Worm (Caenorhabditis elegans) whole organism, late embryonic: Measurements from ENCODE around the gene urm-1.
A peak's percentile ranks its signal among the peaks of the same experiment; 100 is the strongest.

ENCODE experiments used
- F13H6.1 ChIP-seq: sonication (generic microtip); optimal IDR thresholded peaks from 2 replicates; lab custom pipeline; 2016; ENCODE audit warnings: missing genetic modification characterization, missing compliant biosample characterization
- K02D7.2 ChIP-seq: sonication (generic microtip); optimal IDR thresholded peaks from 2 replicates; lab custom pipeline; 2017; ENCODE audit warnings: mild to moderate bottlenecking, missing genetic modification characterization, missing compliant biosample characterization
- K09A11.1 ChIP-seq: sonication (generic microtip); optimal IDR thresholded peaks from 2 replicates; lab custom pipeline; 2017; ENCODE audit warnings: antibody characterized with exemption, mild to moderate bottlenecking, missing genetic modification characterization, missing compliant biosample characterization; ENCODE audit not compliant: insufficient read depth
- T23F11.4 ChIP-seq: fragments of 200-800 bp; sonication (Bioruptor generic); optimal IDR thresholded peaks from 2 replicates; lab custom pipeline; 2018; ENCODE audit warnings: mild to moderate bottlenecking, missing genetic modification characterization, missing compliant biosample characterization
- Y22D7AL.16 ChIP-seq: sonication (generic microtip); optimal IDR thresholded peaks from 2 replicates; lab custom pipeline; 2016; ENCODE audit warnings: missing genetic modification characterization, missing compliant biosample characterization
- ahr-1 ChIP-seq: sonication (generic microtip); optimal IDR thresholded peaks from 2 replicates; lab custom pipeline; 2016; ENCODE audit warnings: missing genetic modification characterization, missing compliant biosample characterization
- ama-1 ChIP-seq: fragments of 150-350 bp; optimal IDR thresholded peaks from 2 replicates; lab custom pipeline; 2014
- ceh-14 ChIP-seq: sonication (generic microtip); optimal IDR thresholded peaks from 2 replicates; lab custom pipeline; 2016; ENCODE audit warnings: missing genotype, missing genetic modification characterization, missing compliant biosample characterization
- ceh-18 ChIP-seq: sonication (generic microtip); optimal IDR thresholded peaks from 2 replicates; lab custom pipeline; 2016; ENCODE audit warnings: missing genetic modification characterization, missing compliant biosample characterization
- ceh-22 ChIP-seq: sonication (generic microtip); optimal IDR thresholded peaks from 2 replicates; lab custom pipeline; 2017; ENCODE audit warnings: missing biosample characterization, missing genetic modification characterization
- ceh-30 ChIP-seq: fragments of 150-350 bp; optimal IDR thresholded peaks from 2 replicates; lab custom pipeline; 2014; ENCODE audit warnings: missing biosample characterization, missing genetic modification characterization
- ceh-31 ChIP-seq: sonication (generic microtip); optimal IDR thresholded peaks from 2 replicates; lab custom pipeline; 2016; ENCODE audit warnings: missing genetic modification characterization, missing compliant biosample characterization
- ceh-34 ChIP-seq: sonication (generic microtip); optimal IDR thresholded peaks from 2 replicates; lab custom pipeline; 2016; ENCODE audit warnings: mild to moderate bottlenecking, missing genetic modification characterization, missing compliant biosample characterization
- ceh-45 ChIP-seq: fragments of 200-800 bp; sonication (Bioruptor generic); IDR thresholded peaks from 2 replicates; pipeline ENCODE4 v1.3.6; 2022; ENCODE audit warnings: missing genetic modification reagents, missing genetic modification characterization, missing compliant biosample characterization
- ceh-48 ChIP-seq: sonication (generic microtip); optimal IDR thresholded peaks from 2 replicates; lab custom pipeline; 2016; ENCODE audit warnings: missing genetic modification characterization, inconsistent platforms, missing compliant biosample characterization
- ceh-6 ChIP-seq: fragments of 200-800 bp; sonication (Bioruptor generic); optimal IDR thresholded peaks from 2 replicates; lab custom pipeline; 2018; ENCODE audit warnings: mild to moderate bottlenecking, missing genetic modification characterization, missing compliant biosample characterization
- ceh-9 ChIP-seq: sonication (generic microtip); optimal IDR thresholded peaks from 2 replicates; lab custom pipeline; 2016; ENCODE audit warnings: mild to moderate bottlenecking, missing genetic modification characterization, inconsistent platforms, missing compliant biosample characterization
- che-1 ChIP-seq: sonication (generic microtip); optimal IDR thresholded peaks from 2 replicates; lab custom pipeline; 2016; ENCODE audit warnings: mild to moderate bottlenecking, missing genetic modification characterization, missing compliant biosample characterization
- dmd-4 ChIP-seq: sonication (generic microtip); optimal IDR thresholded peaks from 2 replicates; lab custom pipeline; 2016; ENCODE audit warnings: borderline replicate concordance, missing genetic modification characterization, missing compliant biosample characterization
- elt-4 ChIP-seq: sonication (generic microtip); optimal IDR thresholded peaks from 2 replicates; lab custom pipeline; 2016; ENCODE audit warnings: missing genetic modification characterization, missing compliant biosample characterization
- eyg-1 ChIP-seq: sonication (generic microtip); optimal IDR thresholded peaks from 2 replicates; lab custom pipeline; 2016; ENCODE audit warnings: missing genotype, missing genetic modification characterization, missing compliant biosample characterization
- fkh-10 ChIP-seq: fragments of 150-350 bp; optimal IDR thresholded peaks from 2 replicates; lab custom pipeline; 2014; ENCODE audit warnings: missing biosample characterization, missing genetic modification reagents, missing genetic modification characterization
- fkh-6 ChIP-seq: sonication (generic microtip); optimal IDR thresholded peaks from 2 replicates; lab custom pipeline; 2016; ENCODE audit warnings: missing genetic modification characterization, missing compliant biosample characterization
- hlh-13 ChIP-seq: fragments of 200-800 bp; sonication (Bioruptor generic); optimal IDR thresholded peaks from 2 replicates; lab custom pipeline; 2018; ENCODE audit warnings: mild to moderate bottlenecking, missing genetic modification characterization, missing compliant biosample characterization
- hlh-15 ChIP-seq: sonication (generic microtip); optimal IDR thresholded peaks from 2 replicates; lab custom pipeline; 2016; ENCODE audit warnings: missing genetic modification characterization, missing compliant biosample characterization
- hlh-30 ChIP-seq: sonication (generic microtip); optimal IDR thresholded peaks from 2 replicates; lab custom pipeline; 2017; ENCODE audit warnings: antibody characterized with exemption, missing genetic modification characterization, missing compliant biosample characterization; ENCODE audit not compliant: insufficient read depth
- hlh-6 ChIP-seq: sonication (generic microtip); optimal IDR thresholded peaks from 2 replicates; lab custom pipeline; 2016; ENCODE audit warnings: missing genotype, missing genetic modification characterization, missing compliant biosample characterization
- hlh-8 ChIP-seq: sonication (generic microtip); optimal IDR thresholded peaks from 2 replicates; lab custom pipeline; 2016; ENCODE audit warnings: missing genotype, missing genetic modification characterization, missing compliant biosample characterization
- lim-6 ChIP-seq: sonication (generic microtip); optimal IDR thresholded peaks from 2 replicates; lab custom pipeline; 2016; ENCODE audit warnings: missing genetic modification characterization, missing compliant biosample characterization
- lin-11 ChIP-seq: fragments of 200-800 bp; sonication (Bioruptor generic); optimal IDR thresholded peaks from 2 replicates; lab custom pipeline; 2018; ENCODE audit warnings: mild to moderate bottlenecking, missing genetic modification characterization, missing compliant biosample characterization
- madf-2 ChIP-seq: sonication (generic microtip); optimal IDR thresholded peaks from 2 replicates; lab custom pipeline; 2017; ENCODE audit warnings: missing genetic modification characterization, missing compliant biosample characterization
- nfya-1 ChIP-seq: sonication (generic microtip); optimal IDR thresholded peaks from 2 replicates; lab custom pipeline; 2017; ENCODE audit warnings: missing genetic modification characterization, mild to moderate bottlenecking, missing compliant biosample characterization, antibody characterized with exemption, moderate library complexity
- nhr-11 ChIP-seq: fragments of 150-350 bp; optimal IDR thresholded peaks from 2 replicates; lab custom pipeline; 2014; ENCODE audit warnings: missing biosample characterization, missing genetic modification characterization
- nhr-232 ChIP-seq: sonication (generic microtip); optimal IDR thresholded peaks from 2 replicates; lab custom pipeline; 2016; ENCODE audit warnings: missing genetic modification characterization, missing compliant biosample characterization
- npax-4 ChIP-seq: sonication (generic microtip); optimal IDR thresholded peaks from 2 replicates; lab custom pipeline; 2016; ENCODE audit warnings: missing genetic modification characterization, missing compliant biosample characterization
- pag-3 ChIP-seq: sonication (generic microtip); optimal IDR thresholded peaks from 2 replicates; lab custom pipeline; 2016; ENCODE audit warnings: missing compliant biosample characterization, missing genetic modification characterization, borderline replicate concordance
- pat-9 ChIP-seq: fragments of 200-800 bp; sonication (Bioruptor generic); optimal IDR thresholded peaks from 2 replicates; lab custom pipeline; 2018; ENCODE audit warnings: mild to moderate bottlenecking, missing genetic modification characterization, moderate library complexity, missing compliant biosample characterization
- pax-1 ChIP-seq: fragments of 150-350 bp; optimal IDR thresholded peaks from 2 replicates; lab custom pipeline; 2014; ENCODE audit warnings: missing biosample characterization, missing genetic modification characterization
- pros-1 ChIP-seq: fragments of 150-350 bp; optimal IDR thresholded peaks from 2 replicates; lab custom pipeline; 2014; ENCODE audit warnings: missing biosample characterization, missing genetic modification reagents, missing genetic modification characterization
- ref-2 ChIP-seq: sonication (generic microtip); optimal IDR thresholded peaks from 2 replicates; lab custom pipeline; 2016; ENCODE audit warnings: missing genetic modification characterization, missing compliant biosample characterization
- rnt-1 ChIP-seq: sonication (generic microtip); optimal IDR thresholded peaks from 2 replicates; lab custom pipeline; 2016; ENCODE audit warnings: missing genetic modification characterization, missing compliant biosample characterization
- tbx-2 ChIP-seq: sonication (generic microtip); optimal IDR thresholded peaks from 2 replicates; lab custom pipeline; 2016; ENCODE audit warnings: missing genetic modification characterization, missing compliant biosample characterization
- tbx-7 ChIP-seq: sonication (generic microtip); optimal IDR thresholded peaks from 2 replicates; lab custom pipeline; 2016; ENCODE audit warnings: missing genotype, missing genetic modification characterization, missing compliant biosample characterization
- ttx-3 ChIP-seq: sonication (generic microtip); optimal IDR thresholded peaks from 2 replicates; lab custom pipeline; 2016; ENCODE audit warnings: missing genetic modification reagents, missing genetic modification characterization, missing compliant biosample characterization
- unc-3 ChIP-seq, 2 experiments: fragments of 200-800 bp in 1 of 2; sonication (Bioruptor generic) in 1 of 2; sonication (generic microtip) in 1 of 2; conservative IDR thresholded peaks in 1 of 2; optimal IDR thresholded peaks in 1 of 2; 2 replicates each; pipeline versions ENCODE4 v1.3.6 to Lab custom; 2016 to 2022; ENCODE audit warnings: missing compliant biosample characterization in 2 of 2, missing genetic modification characterization in 2 of 2, missing genetic modification reagents in 1 of 2
- unc-42 ChIP-seq: sonication (generic microtip); optimal IDR thresholded peaks from 2 replicates; lab custom pipeline; 2016; ENCODE audit warnings: missing genotype, missing genetic modification characterization, missing compliant biosample characterization
- unc-86 ChIP-seq: sonication (generic microtip); optimal IDR thresholded peaks from 2 replicates; lab custom pipeline; 2016; ENCODE audit warnings: missing genetic modification characterization, missing compliant biosample characterization
- ztf-16 ChIP-seq: sonication (generic microtip); optimal IDR thresholded peaks from 2 replicates; lab custom pipeline; 2017; ENCODE audit warnings: missing genetic modification characterization, missing compliant biosample characterization

urm-1 gene

ce11 chrIII:10505182-10505581, at the start of gene urm-1, which contains the start of gene taf-11.3:
Gene urm-1 (plus strand): TSS chrIII:10505480.
Gene taf-11.3 (minus strand): TSS chrIII:10505250.
- TF ChIP-seq elt-4 (tag; lab: Kevin White, UChicago) (no peak), fkh-10 (no peak), unc-42 (tag; lab: Kevin White, UChicago) (peak; percentile 35), hlh-15 (tag; lab: Kevin White, UChicago) (no peak), pros-1 (tag; lab: Kevin White, UChicago) (no peak), nhr-11 (tag; lab: Kevin White, UChicago) (no peak), ttx-3 (tag; lab: Kevin White, UChicago) (no peak), tbx-2 (no peak), ceh-31 (peak; percentile 28), hlh-30 (tag; lab: Kevin White, UChicago) (no peak), unc-3 (GFP tag; conservative IDR thresholded peaks at IDR 0.05; lab: Robert Waterston, UW) (no peak), unc-3 (tag; optimal IDR thresholded peaks at IDR 0.05; lab: Kevin White, UChicago) (no peak), nfya-1 (tag; lab: Kevin White, UChicago) (peak; percentile 56), pax-1 (peak; percentile 41)

- no peak for TF ChIP-seq ceh-9 (tag; lab: Kevin White, UChicago)
- no peak for TF ChIP-seq hlh-13
- no peak for TF ChIP-seq elt-4 (tag; lab: Kevin White, UChicago)
- TF ChIP-seq tbx-2 = peak; percentile 97
- no peak for TF ChIP-seq madf-2 (tag; lab: Kevin White, UChicago)
- TF ChIP-seq npax-4 (tag; lab: Kevin White, UChicago) = no peak
- peak; percentile 28 for TF ChIP-seq dmd-4 (tag; lab: Kevin White, UChicago)
- peak; percentile 22 for TF ChIP-seq F13H6.1 (tag; lab: Kevin White, UChicago)
- TF ChIP-seq ceh-14 (tag; lab: Kevin White, UChicago) = peak; percentile 78
- no peak for TF ChIP-seq T23F11.4 (GFP tag; lab: Kevin White, UChicago)
- no peak for TF ChIP-seq pag-3 (tag; lab: Kevin White, UChicago)
- TF ChIP-seq ama-1 (lab: Kevin White, UChicago) = no peak
- TF ChIP-seq eyg-1 = no peak
- peak; percentile 42 for TF ChIP-seq hlh-8 (tag; lab: Kevin White, UChicago)
- TF ChIP-seq pax-1 = peak; percentile 47
- no peak for TF ChIP-seq lin-11 (tag; lab: Kevin White, UChicago)
- no peak for TF ChIP-seq K02D7.2 (tag; lab: Kevin White, UChicago)
- no peak for TF ChIP-seq pat-9 (tag; lab: Kevin White, UChicago)
- TF ChIP-seq hlh-6 (tag; lab: Kevin White, UChicago) = no peak
- TF ChIP-seq unc-3 (GFP tag; conservative IDR thresholded peaks at IDR 0.05; lab: Robert Waterston, UW) = peak; percentile 44; the same call in 1 of the 2 replicates
- TF ChIP-seq unc-3 (tag; optimal IDR thresholded peaks at IDR 0.05; lab: Kevin White, UChicago) = no peak
- TF ChIP-seq ztf-16 (tag; lab: Kevin White, UChicago) = peak; percentile 42
- TF ChIP-seq nhr-232 (tag; lab: Kevin White, UChicago) = no peak
- no peak for TF ChIP-seq ceh-6 (GFP tag; lab: Kevin White, UChicago)
- TF ChIP-seq ceh-45 (GFP tag; lab: Robert Waterston, UW) = 0 out of 2 replicates have a peak, but pooled peaks have one; percentile 32
- TF ChIP-seq ceh-22 (tag; lab: Kevin White, UChicago) = no peak
- peak; percentile 30 for TF ChIP-seq ceh-18 (tag; lab: Kevin White, UChicago)
- no peak for TF ChIP-seq ttx-3 (tag; lab: Kevin White, UChicago)
- TF ChIP-seq rnt-1 (tag; lab: Kevin White, UChicago) = peak; percentile 94
- TF ChIP-seq nfya-1 (tag; lab: Kevin White, UChicago) = peak; percentile 67
- peak; percentile 93 for TF ChIP-seq ref-2 (tag; lab: Kevin White, UChicago)
- peak; percentile 56 for TF ChIP-seq unc-86 (tag; lab: Kevin White, UChicago)
- TF ChIP-seq ceh-34 (tag; lab: Kevin White, UChicago) = peak; percentile 79
- TF ChIP-seq Y22D7AL.16 (tag; lab: Kevin White, UChicago) = no peak
- TF ChIP-seq fkh-10 = no peak
- peak; percentile 90 for TF ChIP-seq lim-6
- TF ChIP-seq nhr-11 (tag; lab: Kevin White, UChicago) = no peak
- TF ChIP-seq tbx-7 (tag; lab: Kevin White, UChicago) = peak; percentile 93
- TF ChIP-seq ceh-30 (tag; lab: Kevin White, UChicago) = peak; percentile 21
- TF ChIP-seq ahr-1 (tag; lab: Kevin White, UChicago) = peak; percentile 45
- peak; percentile 39 for TF ChIP-seq fkh-6 (tag; lab: Kevin White, UChicago)
- TF ChIP-seq che-1 (tag; lab: Kevin White, UChicago) = no peak
- no peak for TF ChIP-seq K09A11.1 (tag; lab: Kevin White, UChicago)
- TF ChIP-seq ceh-48 (tag; lab: Kevin White, UChicago) = peak; percentile 8
Observed at ce11 chrIII:10460427-10461163, 44.7 kb upstream of the urm-1 start, which contains the start of gene ecps-1. Gene ecps-1 (minus strand): TSS chrIII:10460551.
